Worm (Caenorhabditis elegans) whole organism, midembryonic: ENCODE results near the gene mrps-26.

Experiments used
- T22C8.4 ChIP-seq: fragments of 200-800 bp; sonication (Bioruptor generic); IDR thresholded peaks from 2 replicates; pipeline ENCODE4 v1.3.6; 2022; ENCODE audit warnings: missing genetic modification characterization, missing compliant biosample characterization
- cog-1 ChIP-seq: sonication (generic microtip); optimal IDR thresholded peaks from 2 replicates; lab custom pipeline; 2016; ENCODE audit warnings: missing genetic modification characterization, missing compliant biosample characterization
- flt-1 ChIP-seq: fragments of 200-800 bp; sonication (Bioruptor generic); IDR thresholded peaks from 2 replicates; pipeline ENCODE4 v1.3.6; 2022; ENCODE audit warnings: missing genetic modification characterization, missing compliant biosample characterization
- klf-2 ChIP-seq: fragments of 200-800 bp; sonication (Bioruptor generic); conservative IDR thresholded peaks from 2 replicates; pipeline ENCODE4 v1.3.6; 2022; ENCODE audit warnings: missing genetic modification reagents, missing genetic modification characterization, missing compliant biosample characterization
- tab-1 ChIP-seq: fragments of 200-800 bp; sonication (Bioruptor generic); IDR thresholded peaks from 2 replicates; pipeline ENCODE4 v1.3.6; 2022; ENCODE audit warnings: missing genetic modification characterization, missing compliant biosample characterization
- ztf-23 ChIP-seq: fragments of 200-800 bp; sonication (Bioruptor generic); IDR thresholded peaks from 2 replicates; pipeline ENCODE4 v1.3.6; 2022; ENCODE audit warnings: missing genetic modification reagents, missing genetic modification characterization, missing compliant biosample characterization
- ztf-29 ChIP-seq: fragments of 200-800 bp; sonication (Bioruptor generic); IDR thresholded peaks from 2 replicates; pipeline ENCODE4 v1.3.6; 2022; ENCODE audit warnings: missing genetic modification reagents, missing genetic modification characterization, missing compliant biosample characterization

- no peak for TF ChIP-seq ztf-23
- no peak for TF ChIP-seq cog-1
- no peak for TF ChIP-seq flt-1 (GFP tag; lab: Robert Waterston, UW)
- no peak for TF ChIP-seq T22C8.4 (GFP tag; lab: Robert Waterston, UW)
- no peak for TF ChIP-seq ztf-29 (GFP tag; lab: Robert Waterston, UW)
- TF ChIP-seq tab-1: no peak
- no peak for TF ChIP-seq klf-2 (GFP tag; lab: Robert Waterston, UW)
These were observed 9.1 kb upstream of the mrps-26 start, which contains the start of gene nex-1 for ce11 chrIII:5225321-5225720.
